Worm (Caenorhabditis elegans) whole organism, early embryonic: ENCODE results near the gene ZK673.6.

Experiments used
- B0310.2 ChIP-seq: sonication (generic microtip); optimal IDR thresholded peaks from 2 replicates; lab custom pipeline; 2016; ENCODE audit warnings: mild to moderate bottlenecking, missing genetic modification characterization, missing compliant biosample characterization
- F13C5.2 ChIP-seq: sonication (generic microtip); optimal IDR thresholded peaks from 2 replicates; lab custom pipeline; 2017; ENCODE audit warnings: mild to moderate bottlenecking, missing genetic modification characterization, inconsistent platforms, missing compliant biosample characterization
- aly-1 ChIP-seq: sonication (generic microtip); optimal IDR thresholded peaks from 2 replicates; lab custom pipeline; 2016; ENCODE audit warnings: missing genetic modification characterization, missing compliant biosample characterization
- ama-1 ChIP-seq: fragments of 150-350 bp; optimal IDR thresholded peaks from 2 replicates; lab custom pipeline; 2014
- ceh-13 ChIP-seq: fragments of 200-800 bp; sonication (Bioruptor generic); optimal IDR thresholded peaks from 2 replicates; lab custom pipeline; 2018; ENCODE audit warnings: mild to moderate bottlenecking, missing genetic modification characterization, missing compliant biosample characterization
- ceh-36 ChIP-seq: sonication (generic microtip); optimal IDR thresholded peaks from 2 replicates; lab custom pipeline; 2016; ENCODE audit warnings: missing genetic modification characterization, inconsistent platforms, missing compliant biosample characterization
- ets-7 ChIP-seq: sonication (generic microtip); optimal IDR thresholded peaks from 2 replicates; lab custom pipeline; 2016; ENCODE audit warnings: missing genotype, missing genetic modification characterization, missing compliant biosample characterization
- flt-1 ChIP-seq: fragments of 200-800 bp; sonication (Bioruptor generic); IDR thresholded peaks from 2 replicates; pipeline ENCODE4 v1.3.6; 2022; ENCODE audit warnings: missing genetic modification characterization, missing compliant biosample characterization
- hmbx-1 ChIP-seq: sonication (generic microtip); optimal IDR thresholded peaks from 2 replicates; lab custom pipeline; 2016; ENCODE audit warnings: mild to moderate bottlenecking, missing genetic modification characterization, missing compliant biosample characterization
- hmg-4 ChIP-seq: fragments of 200-800 bp; sonication (Bioruptor generic); optimal IDR thresholded peaks from 2 replicates; lab custom pipeline; 2018; ENCODE audit warnings: mild to moderate bottlenecking, missing genetic modification characterization, missing compliant biosample characterization
- hnd-1 ChIP-seq: sonication (generic microtip); optimal IDR thresholded peaks from 2 replicates; lab custom pipeline; 2016; ENCODE audit warnings: missing genetic modification characterization, missing compliant biosample characterization
- pes-1 ChIP-seq: fragments of 200-800 bp; sonication (Bioruptor generic); IDR thresholded peaks from 2 replicates; pipeline ENCODE4 v1.3.6; 2022; ENCODE audit warnings: missing genetic modification reagents, missing genetic modification characterization, missing compliant biosample characterization
- scrt-1 ChIP-seq: fragments of 200-800 bp; sonication (Bioruptor generic); IDR thresholded peaks from 2 replicates; pipeline ENCODE4 v1.3.6; 2022; ENCODE audit warnings: missing genetic modification characterization, missing compliant biosample characterization
- sea-1 ChIP-seq: fragments of 200-800 bp; sonication (Bioruptor generic); conservative IDR thresholded peaks from 2 replicates; pipeline ENCODE4 v1.3.6; 2022; ENCODE audit warnings: missing genetic modification characterization, missing compliant biosample characterization
- tbx-11 ChIP-seq: fragments of 200-800 bp; sonication (Bioruptor generic); IDR thresholded peaks from 2 replicates; pipeline ENCODE4 v1.3.6; 2022; ENCODE audit warnings: missing genetic modification characterization, missing compliant biosample characterization
- tbx-37 ChIP-seq: fragments of 200-800 bp; sonication (Bioruptor generic); conservative IDR thresholded peaks from 2 replicates; pipeline ENCODE4 v1.3.6; 2022; ENCODE audit warnings: missing genetic modification reagents, missing genetic modification characterization, missing compliant biosample characterization
- tra-4 ChIP-seq: sonication (generic microtip); optimal IDR thresholded peaks from 2 replicates; lab custom pipeline; 2017; ENCODE audit warnings: missing genetic modification characterization, missing compliant biosample characterization

Gene ZK673.6

DNA sequence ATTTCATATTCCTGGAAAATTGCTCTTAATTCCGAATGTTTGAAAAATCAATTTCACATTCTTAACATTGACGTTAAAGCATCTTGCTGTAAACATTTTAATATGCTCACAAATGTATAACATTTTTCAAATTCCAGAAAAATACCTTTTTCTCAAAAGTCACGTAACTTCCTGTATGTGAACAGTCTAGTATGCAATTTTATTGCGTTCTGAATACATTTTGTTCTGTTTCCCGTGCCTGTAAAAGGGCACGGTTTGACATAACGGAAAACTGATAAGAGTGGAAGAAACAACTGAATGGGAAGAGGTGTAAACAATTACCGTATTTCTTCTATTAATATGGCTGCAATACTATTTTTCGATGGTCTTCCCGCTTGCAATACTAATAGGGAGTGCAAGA lies 18.8 kb upstream of the ZK673.6 start:
- no peak for TF ChIP-seq pes-1 (GFP tag; lab: Robert Waterston, UW)

- TF ChIP-seq hmg-4 (no peak), aly-1 (tag; lab: Kevin White, UChicago) (no peak), hnd-1 (tag; lab: Kevin White, UChicago) (no peak), sea-1 (no peak)
Observed at ce11 chrII:10481824-10482556, 17.9 kb upstream of the ZK673.6 start, which contains the start of the genes clec-60 and ZK666.11. clec-60 (minus strand) TSS chrII:10481874. ZK666.11 (plus strand) TSS chrII:10482522.

DNA sequence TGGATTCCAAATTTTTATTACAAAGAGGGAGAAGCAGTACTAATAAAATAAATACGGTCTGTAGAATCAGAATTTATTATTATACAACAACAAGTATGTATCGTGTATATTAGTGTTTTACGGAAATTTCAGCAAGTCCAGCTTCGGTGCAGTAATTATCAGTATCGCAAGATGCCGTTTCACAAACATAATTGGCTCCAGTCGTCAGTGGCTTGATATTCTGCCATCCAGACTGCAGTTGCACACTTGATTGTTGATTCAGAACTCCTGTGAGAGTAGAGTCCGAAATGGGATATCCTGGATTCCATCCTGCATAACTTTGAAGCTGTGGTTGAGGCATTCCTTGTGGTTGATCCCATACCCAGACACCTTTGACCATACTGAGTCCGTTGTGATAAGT lies 15.9 kb upstream of the ZK673.6 start:
- TF ChIP-seq F13C5.2 (tag; lab: Kevin White, UChicago), result no peak
- TF ChIP-seq ets-7 (tag; lab: Kevin White, UChicago), result no peak
- TF ChIP-seq hnd-1 (tag; lab: Kevin White, UChicago), result no peak
- TF ChIP-seq flt-1 (GFP tag; lab: Robert Waterston, UW), result no peak
- no peak for TF ChIP-seq ama-1
- no peak for TF ChIP-seq hmg-4
- no peak for TF ChIP-seq ceh-36 (tag; lab: Kevin White, UChicago)
- no peak for TF ChIP-seq tbx-11 (GFP tag; lab: Robert Waterston, UW)
- no peak for TF ChIP-seq sea-1
- TF ChIP-seq ceh-13, result no peak
- no peak for TF ChIP-seq aly-1 (tag; lab: Kevin White, UChicago)
- TF ChIP-seq B0310.2 (tag; lab: Kevin White, UChicago), result no peak
- TF ChIP-seq tbx-37 (GFP tag; lab: Robert Waterston, UW), result no peak
- TF ChIP-seq tra-4 (tag; lab: Kevin White, UChicago), result no peak
- TF ChIP-seq pes-1 (GFP tag; lab: Robert Waterston, UW), result no peak

- no peak for TF ChIP-seq F13C5.2 (tag; lab: Kevin White, UChicago)
- no peak for TF ChIP-seq ceh-36 (tag; lab: Kevin White, UChicago)
- no peak for TF ChIP-seq flt-1 (GFP tag; lab: Robert Waterston, UW)
- TF ChIP-seq hmg-4, result no peak
- TF ChIP-seq B0310.2 (tag; lab: Kevin White, UChicago), result no peak
- TF ChIP-seq sea-1, result no peak
- no peak for TF ChIP-seq pes-1 (GFP tag; lab: Robert Waterston, UW)
- TF ChIP-seq ets-7 (tag; lab: Kevin White, UChicago), result no peak
- no peak for TF ChIP-seq aly-1 (tag; lab: Kevin White, UChicago)
- TF ChIP-seq hnd-1 (tag; lab: Kevin White, UChicago), result no peak
- TF ChIP-seq ama-1, result no peak
- TF ChIP-seq tbx-11 (GFP tag; lab: Robert Waterston, UW), result no peak
- TF ChIP-seq tbx-37 (GFP tag; lab: Robert Waterston, UW), result no peak
- no peak for TF ChIP-seq scrt-1 (GFP tag; lab: Robert Waterston, UW)
- TF ChIP-seq tra-4 (tag; lab: Kevin White, UChicago), result no peak
- TF ChIP-seq ceh-13, result no peak
- no peak for TF ChIP-seq hmbx-1 (tag; lab: Kevin White, UChicago)
Observed at ce11 chrII:10479348-10479747, 15.2 kb upstream of the ZK673.6 start, which contains the start of gene clec-59. clec-59 (minus strand) TSS chrII:10479448.

ce11 chrII:10476959-10477358 lies 12.8 kb upstream of the ZK673.6 start, which contains the start of gene ZK666.4:
ZK666.4 (plus strand) TSS chrII:10477259.
- TF ChIP-seq B0310.2 (tag; lab: Kevin White, UChicago), result no peak
- TF ChIP-seq hnd-1 (tag; lab: Kevin White, UChicago), result no peak

DNA sequence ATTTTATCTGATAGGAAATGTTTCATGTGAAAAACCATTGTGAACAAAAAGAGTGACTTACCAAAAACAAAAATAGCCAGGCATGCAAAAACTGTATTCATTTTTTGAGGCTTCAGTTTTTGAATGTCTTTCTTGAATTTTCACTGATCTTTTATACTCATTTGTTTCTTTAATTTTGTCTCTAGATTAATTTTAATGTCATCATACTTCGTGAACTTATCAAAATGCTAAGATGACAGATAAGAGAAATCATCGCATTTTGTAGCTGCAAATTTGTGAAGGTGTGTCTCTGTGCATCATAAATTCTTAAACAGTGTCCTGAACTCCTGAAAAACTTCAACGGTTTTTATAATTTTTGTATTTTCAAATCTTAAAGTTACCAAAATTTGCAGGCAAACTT lies 11.9 kb upstream of the ZK673.6 start, which contains the start of gene clec-58:
Gene clec-58 (minus strand): TSS at position 101 of the 400 bp plus-strand sequence.
- no peak for TF ChIP-seq pes-1 (GFP tag; lab: Robert Waterston, UW)
- no peak for TF ChIP-seq sea-1
- no peak for TF ChIP-seq tbx-37 (GFP tag; lab: Robert Waterston, UW)
- TF ChIP-seq hmbx-1 (tag; lab: Kevin White, UChicago), result no peak
- no peak for TF ChIP-seq ceh-13
- no peak for TF ChIP-seq aly-1 (tag; lab: Kevin White, UChicago)
- no peak for TF ChIP-seq ceh-36 (tag; lab: Kevin White, UChicago)
- TF ChIP-seq ets-7 (tag; lab: Kevin White, UChicago), result no peak
- TF ChIP-seq tra-4 (tag; lab: Kevin White, UChicago), result no peak
- TF ChIP-seq ama-1, result no peak
- TF ChIP-seq tbx-11 (GFP tag; lab: Robert Waterston, UW), result no peak
- TF ChIP-seq hnd-1 (tag; lab: Kevin White, UChicago), result no peak
- TF ChIP-seq B0310.2 (tag; lab: Kevin White, UChicago), result no peak
- no peak for TF ChIP-seq hmg-4
- TF ChIP-seq scrt-1 (GFP tag; lab: Robert Waterston, UW), result no peak
- TF ChIP-seq F13C5.2 (tag; lab: Kevin White, UChicago), result no peak
- no peak for TF ChIP-seq flt-1 (GFP tag; lab: Robert Waterston, UW)

DNA sequence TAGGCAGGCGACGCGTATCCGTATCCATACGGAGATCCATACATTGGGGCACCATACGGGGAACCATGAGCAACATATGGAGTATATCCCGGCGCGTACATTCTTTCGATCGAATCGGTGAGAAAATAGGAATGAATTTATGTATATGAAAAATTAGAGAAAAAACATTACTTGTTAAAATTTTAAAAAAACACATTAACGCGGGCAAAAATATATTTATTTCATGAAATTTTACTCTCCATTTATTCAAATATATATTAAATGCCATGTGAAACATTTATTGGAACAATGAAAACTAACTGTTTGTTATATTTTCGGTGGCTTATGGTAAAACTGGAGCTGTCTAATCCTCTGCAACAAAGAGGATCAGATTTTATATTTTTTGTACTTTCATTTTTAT lies 7.7 kb upstream of the ZK673.6 start, which contains the start of gene ZK666.2:
Gene ZK666.2 (minus strand): TSS at position 101 of the 400 bp plus-strand sequence.
- TF ChIP-seq pes-1 (GFP tag; lab: Robert Waterston, UW), result no peak
- no peak for TF ChIP-seq tbx-11 (GFP tag; lab: Robert Waterston, UW)

DNA sequence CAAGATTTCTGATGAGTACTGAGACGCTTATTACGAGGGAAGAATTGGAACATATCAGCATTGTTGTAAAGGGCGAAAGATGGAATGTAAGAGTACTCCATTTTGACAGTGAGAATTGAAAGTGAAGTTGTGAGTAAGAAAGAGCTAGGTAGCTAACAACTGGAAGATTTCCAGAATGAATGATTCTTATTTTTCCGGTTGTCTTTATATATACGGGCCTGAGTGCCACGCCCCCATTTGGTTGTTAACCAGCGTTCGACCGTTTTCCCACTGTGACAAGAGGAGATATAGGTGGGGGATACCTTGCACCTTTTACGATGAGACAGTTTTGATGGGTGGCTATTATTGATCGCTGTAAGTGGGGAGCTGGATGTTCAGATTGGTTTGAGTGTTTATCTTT lies 7.1 kb upstream of the ZK673.6 start, which contains the start of gene ZK666.1:
Gene ZK666.1 (minus strand): TSS at position 101 of the 400 bp plus-strand sequence.
- no peak for TF ChIP-seq F13C5.2 (tag; lab: Kevin White, UChicago)
- no peak for TF ChIP-seq ets-7 (tag; lab: Kevin White, UChicago)
- no peak for TF ChIP-seq scrt-1 (GFP tag; lab: Robert Waterston, UW)
- no peak for TF ChIP-seq pes-1 (GFP tag; lab: Robert Waterston, UW)
- TF ChIP-seq sea-1, result no peak
- no peak for TF ChIP-seq ama-1
- no peak for TF ChIP-seq tra-4 (tag; lab: Kevin White, UChicago)
- TF ChIP-seq tbx-37 (GFP tag; lab: Robert Waterston, UW), result no peak
- no peak for TF ChIP-seq tbx-11 (GFP tag; lab: Robert Waterston, UW)
- TF ChIP-seq hmg-4, result no peak
- TF ChIP-seq flt-1 (GFP tag; lab: Robert Waterston, UW), result no peak
- no peak for TF ChIP-seq hnd-1 (tag; lab: Kevin White, UChicago)
- no peak for TF ChIP-seq ceh-36 (tag; lab: Kevin White, UChicago)
